Fruit fly (Drosophila melanogaster) S2 (cell line): ENCODE measurements around the gene Rheb.

ENCODE experiments used
- CG8478 ChIP-seq: fragments of >200 bp; optimal IDR thresholded peaks from 2 replicates; lab custom pipeline; 2018
- CTCF ChIP-seq, 2 experiments: fragments of >200 bp; optimal IDR thresholded peaks; 2 replicates each; lab custom pipeline; 2018

DNA sequence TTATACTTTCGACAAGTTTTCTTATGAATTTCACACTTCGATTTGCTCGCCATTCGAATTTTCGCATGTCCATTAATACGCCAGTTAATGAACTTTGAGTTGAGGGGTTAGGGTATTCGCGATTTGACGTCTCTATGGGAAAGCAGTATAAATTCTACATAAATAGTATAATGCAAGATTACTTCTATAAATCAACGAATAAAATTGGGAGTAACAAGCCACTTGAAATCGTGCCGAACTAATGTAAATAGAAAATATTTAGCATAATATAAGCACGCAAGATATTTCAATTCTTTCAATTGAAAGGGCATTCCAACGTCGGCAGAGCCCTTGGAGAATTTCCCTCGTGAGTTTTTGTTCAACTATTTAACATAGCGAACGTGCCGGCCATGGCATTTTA is 48.2 kb upstream of the Rheb start:
- TF ChIP-seq CG8478 (lab: Kevin White, UChicago) (no peak), CTCF (optimal IDR thresholded peaks at IDR 0.05; lab: Kevin White, UChicago) (no peak)
